Worm (Caenorhabditis elegans): ENCODE data around the gene zipt-2.3.

DNA sequence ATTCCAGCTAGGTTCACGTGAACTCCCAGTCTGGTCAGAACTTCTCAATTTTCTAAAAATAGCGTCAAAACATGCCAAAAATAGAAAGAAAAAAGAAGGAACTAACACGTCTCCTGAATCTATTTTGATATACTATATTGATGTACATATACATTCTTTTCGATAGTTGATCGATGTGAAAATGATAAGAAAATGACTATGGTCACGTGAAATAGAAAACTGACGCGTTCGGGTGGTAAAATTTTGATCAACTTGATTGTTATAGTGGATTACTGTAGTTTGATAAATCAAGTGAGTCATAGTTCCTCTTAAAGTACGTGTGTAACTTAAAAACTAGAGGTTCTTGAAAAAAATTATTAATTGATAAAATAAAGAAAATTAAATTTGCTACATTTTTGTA is 51.3 kb downstream of the zipt-2.3 start:
- TF ChIP-seq nhr-237 (tag; optimal IDR thresholded peaks at IDR 0.05) (no peak), elt-3 (tag; optimal IDR thresholded peaks at IDR 0.05) (no peak), nfya-1 (tag; optimal IDR thresholded peaks at IDR 0.05; ENCODE audit: insufficient read depth) (no peak), hmg-11 (tag; optimal IDR thresholded peaks at IDR 0.05) (no peak), lin-15B (tag; optimal IDR thresholded peaks at IDR 0.05) (no peak), nhr-28 (tag; optimal IDR thresholded peaks at IDR 0.05) (no peak), ama-1 (optimal IDR thresholded peaks at IDR 0.05) (no peak)
